Fruit fly (Drosophila melanogaster) whole organism: ENCODE results near the gene CG34169.

Experiments
- CG8478 ChIP-seq: fragments of >200 bp; optimal IDR thresholded peaks from 2 replicates; lab custom pipeline; 2018; ENCODE audit warnings: inconsistent platforms
- Dll ChIP-seq: fragments of >200 bp; optimal IDR thresholded peaks from 2 replicates; lab custom pipeline; 2017
- EcR ChIP-seq, 2 experiments: fragments of >200 bp; optimal IDR thresholded peaks; 2 replicates each; lab custom pipeline; 2017; ENCODE audit warnings: missing biosample characterization in 2 of 2, missing genetic modification characterization in 2 of 2, missing genetic modification reagents in 2 of 2
- pan ChIP-seq: fragments of >200 bp; optimal IDR thresholded peaks from 2 replicates; lab custom pipeline; 2017
- psq ChIP-seq: fragments of >200 bp; optimal IDR thresholded peaks from 2 replicates; lab custom pipeline; 2017
- usp ChIP-seq: fragments of >200 bp; optimal IDR thresholded peaks from 2 replicates; lab custom pipeline; 2017; ENCODE audit warnings: missing biosample characterization, missing genetic modification characterization, mixed read lengths

Gene CG34169

dm6 chr2L:17216847-17217246 lies 43.6 kb downstream of the CG34169 start:
- no peak for TF ChIP-seq pan
- no peak for TF ChIP-seq Dll
- no peak for TF ChIP-seq CG8478
- TF ChIP-seq usp, result no peak
- no peak for TF ChIP-seq psq (lab: Kevin White, UChicago)
- no peak for TF ChIP-seq EcR (GFP tag; optimal IDR thresholded peaks at IDR 0.05; lab: Kevin White, UChicago)

dm6 chr2L:17221462-17221861 lies 48.2 kb downstream of the CG34169 start:
- TF ChIP-seq psq (lab: Kevin White, UChicago), result no peak
- no peak for TF ChIP-seq CG8478
- TF ChIP-seq Dll, result no peak
- TF ChIP-seq pan, result no peak
- no peak for TF ChIP-seq usp
- TF ChIP-seq EcR (GFP tag; optimal IDR thresholded peaks at IDR 0.05; lab: Kevin White, UChicago), result no peak

dm6 chr2L:17222176-17222575 lies 48.9 kb downstream of the CG34169 start:
- TF ChIP-seq EcR (GFP tag; optimal IDR thresholded peaks at IDR 0.05; lab: Kevin White, UChicago) (no peak), Dll (no peak), psq (lab: Kevin White, UChicago) (no peak), pan (no peak)

- TF ChIP-seq EcR (GFP tag; optimal IDR thresholded peaks at IDR 0.05; lab: Kevin White, UChicago) (no peak), Dll (no peak), usp (no peak), CG8478 (no peak), psq (lab: Kevin White, UChicago) (no peak), pan (no peak)
Observed at dm6 chr2L:17223493-17223892, 50.2 kb downstream of the CG34169 start.
